Worm (Caenorhabditis elegans) whole organism, L1 larva: ENCODE data around the gene cest-6.

Experiments
- ceh-82 ChIP-seq, 3 experiments: fragments of 150-350 bp in 1 of 3; sonication (generic microtip) in 2 of 3; optimal IDR thresholded peaks; 2 replicates each; lab custom pipeline; 2014 to 2017; ENCODE audit warnings: missing biosample characterization in 3 of 3, missing genetic modification characterization in 3 of 3
- elt-3 ChIP-seq, 6 experiments: fragments of 150-350 bp in 1 of 6; sonication (generic microtip); optimal IDR thresholded peaks; 2 replicates each; lab custom pipeline; 2017 to 2018; ENCODE audit warnings: missing biosample characterization in 6 of 6, missing genetic modification characterization in 6 of 6, inconsistent platforms in 1 of 6
- fkh-4 ChIP-seq: sonication (generic microtip); optimal IDR thresholded peaks from 2 replicates; lab custom pipeline; 2016; ENCODE audit warnings: missing compliant biosample characterization, missing genetic modification characterization, borderline replicate concordance
- fkh-8 ChIP-seq: sonication (generic microtip); optimal IDR thresholded peaks from 2 replicates; lab custom pipeline; 2016; ENCODE audit warnings: mild to moderate bottlenecking, missing genetic modification characterization, missing compliant biosample characterization
- lin-13 ChIP-seq: fragments of 150-350 bp; optimal IDR thresholded peaks from 2 replicates; lab custom pipeline; 2014; ENCODE audit warnings: missing biosample characterization, missing genetic modification reagents, missing genetic modification characterization
- nhr-85 ChIP-seq: sonication (generic microtip); peaks from one replicate; lab custom pipeline; 2016; ENCODE audit warnings: missing genetic modification characterization, inconsistent platforms, missing compliant biosample characterization
- snpc-4 ChIP-seq: fragments of 150-350 bp; optimal IDR thresholded peaks from 2 replicates; lab custom pipeline; 2014; ENCODE audit warnings: missing biosample characterization, missing genetic modification characterization
- unc-62 ChIP-seq: fragments of 150-350 bp; optimal IDR thresholded peaks from 2 replicates; lab custom pipeline; 2014; ENCODE audit warnings: missing biosample characterization, missing genetic modification reagents, missing genetic modification characterization
- zag-1 ChIP-seq: fragments of 150-350 bp; optimal IDR thresholded peaks from 2 replicates; lab custom pipeline; 2014; ENCODE audit warnings: missing biosample characterization, missing genetic modification characterization
- ztf-4 ChIP-seq: fragments of 150-350 bp; optimal IDR thresholded peaks from 2 replicates; lab custom pipeline; 2014; ENCODE audit warnings: missing biosample characterization, missing genetic modification characterization

ce11 chrIV:6965192-6965591 lies 36.9 kb upstream of the cest-6 start, which contains the start of gene ZK381.2:
- TF ChIP-seq unc-62 (GFP tag; lab: Kevin White, UChicago): no peak
- no peak for TF ChIP-seq snpc-4 (tag; lab: Kevin White, UChicago)
- TF ChIP-seq elt-3 (tag; optimal IDR thresholded peaks at IDR 0.05; lab: Kevin White, UChicago): no peak
- TF ChIP-seq lin-13 (GFP tag; lab: Kevin White, UChicago): no peak
- no peak for TF ChIP-seq zag-1
- no peak for TF ChIP-seq fkh-4 (tag; lab: Kevin White, UChicago)
- TF ChIP-seq ceh-82 (tag; optimal IDR thresholded peaks at IDR 0.05; lab: Kevin White, UChicago): no peak
- no peak for TF ChIP-seq nhr-85 (tag; lab: Kevin White, UChicago)
- no peak for TF ChIP-seq fkh-8 (tag; lab: Kevin White, UChicago)
- no peak for TF ChIP-seq ztf-4 (tag; lab: Kevin White, UChicago)
